Fruit fly (Drosophila melanogaster): ENCODE data around the gene Naa30B.

DNA sequence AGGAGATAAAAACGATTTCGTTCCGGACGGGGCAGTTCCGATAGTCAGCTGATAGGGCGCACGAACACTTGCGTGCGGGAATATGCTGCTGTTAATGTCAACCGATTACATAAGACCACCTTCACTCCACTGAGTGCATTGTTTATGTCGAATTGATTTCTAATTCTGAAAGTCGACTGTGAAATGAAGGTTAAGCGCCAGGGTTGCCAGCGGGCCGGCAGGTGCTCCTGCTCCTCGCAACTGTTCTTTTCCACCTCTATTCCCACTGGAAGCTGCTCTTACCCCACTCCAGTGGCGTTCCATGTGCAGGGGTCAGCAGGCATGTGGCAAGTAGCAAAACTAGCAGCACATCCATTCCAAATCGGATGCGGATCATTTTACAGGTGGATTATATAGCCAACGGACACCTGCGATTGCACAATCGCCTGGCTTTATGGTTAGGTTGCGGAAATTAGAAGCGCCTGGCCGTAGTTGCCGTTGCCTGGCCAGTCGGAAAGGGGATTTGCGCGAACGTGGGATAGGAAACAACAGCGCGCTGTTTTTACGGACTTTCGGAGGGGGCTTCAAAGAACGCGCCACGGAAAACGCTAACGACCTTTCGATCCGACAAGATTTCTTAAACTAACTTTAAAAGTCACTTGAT, 44.9 kb upstream of the Naa30B start, which contains the start of gene cue:
- TF ChIP-seq CG8478 (optimal IDR thresholded peaks at IDR 0.05) (no peak), CTCF (optimal IDR thresholded peaks at IDR 0.05) (no peak)

All from S2 (cell line).